ENCODE assay signal across 2 fruit fly cellular contexts in the genomic region with DNA sequence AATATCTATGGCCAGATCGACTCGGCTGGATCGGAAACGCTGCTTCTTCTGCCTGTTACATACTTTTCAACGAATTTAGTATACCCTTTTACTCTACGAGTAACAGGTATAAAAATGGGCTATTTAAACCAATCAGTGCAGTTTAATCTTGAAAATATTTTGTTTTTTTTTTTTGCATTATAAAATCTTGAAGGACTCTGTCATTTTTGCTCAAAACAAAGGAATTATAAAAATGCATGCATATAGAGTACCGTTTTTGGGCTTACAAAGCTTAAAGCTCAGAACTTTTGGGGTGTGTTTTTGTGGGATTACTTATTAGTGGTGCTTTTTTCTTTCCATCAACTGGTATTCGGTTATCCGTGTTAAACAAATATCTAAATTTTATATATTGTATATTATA.
TF ChIP-seq lines count a peak whose summit lies in the region.

A gene (plus strand): TSS at position 313 of the 400 bp plus-strand sequence.

- no peak for TF ChIP-seq CTCF in whole organism, embryonic (GFP tag; optimal IDR thresholded peaks at IDR 0.05; lab: Kevin White, UChicago)

TF ChIP-seq in whole organism, adult, 20 proteins besides CTCF, POLR2A, EP300 and RAD21:
- no peak for TF ChIP-seq Hr96 (GFP tag; optimal IDR thresholded peaks at IDR 0.05; lab: Kevin White, UChicago)
- TF ChIP-seq kay (GFP tag; lab: Kevin White, UChicago; ENCODE audit: borderline replicate concordance), result peak; percentile 85

TF ChIP-seq in whole organism, embryonic, 481 proteins besides CTCF, POLR2A, EP300 and RAD21:
- TF ChIP-seq D19A (tag; optimal IDR thresholded peaks at IDR 0.05; lab: Kevin White, UChicago) (peak; percentile 65), vvl (GFP tag; IDR thresholded peaks at IDR 0.05; lab: Robert Waterston, UW) (no peak), CG9817 (tag; optimal IDR thresholded peaks at IDR 0.05; lab: Kevin White, UChicago) (no peak), Xrp1 (GFP tag; IDR thresholded peaks at IDR 0.05; lab: Robert Waterston, UW) (0 out of 2 replicates have a peak, but pooled peaks have one; percentile 34), gem (tag; optimal IDR thresholded peaks at IDR 0.05; lab: Kevin White, UChicago) (peak; percentile 18)
